Worm (Caenorhabditis elegans) whole organism, young adult: Measurements from ENCODE around the gene npp-15.

ENCODE experiments used
- F39B2.1 ChIP-seq: fragments of 200-800 bp; sonication (Bioruptor generic); IDR thresholded peaks from 2 replicates; pipeline ENCODE4 v1.3.6; 2022; ENCODE audit warnings: missing genetic modification reagents, missing genetic modification characterization, missing compliant biosample characterization
- Y56A3A.18 ChIP-seq: fragments of 200-800 bp; sonication (Bioruptor generic); IDR thresholded peaks from 2 replicates; pipeline ENCODE4 v1.3.6; 2022; ENCODE audit warnings: missing genetic modification reagents, missing genetic modification characterization, missing compliant biosample characterization
- die-1 ChIP-seq: sonication (generic microtip); optimal IDR thresholded peaks from 2 replicates; lab custom pipeline; 2016; ENCODE audit warnings: missing genotype, mild to moderate bottlenecking, missing genetic modification characterization, missing compliant biosample characterization
- madf-3 ChIP-seq: fragments of 200-800 bp; sonication (Bioruptor generic); IDR thresholded peaks from 2 replicates; pipeline ENCODE4 v1.3.6; 2022; ENCODE audit warnings: missing genetic modification reagents, missing genetic modification characterization, missing compliant biosample characterization
- mes-4 ChIP-seq: sonication (generic microtip); optimal IDR thresholded peaks from 2 replicates; lab custom pipeline; 2016; ENCODE audit warnings: missing genotype, missing genetic modification characterization, missing compliant biosample characterization
- pha-4 ChIP-seq: fragments of 150-350 bp; sonication (generic microtip); optimal IDR thresholded peaks from 2 replicates; lab custom pipeline; 2014; ENCODE audit warnings: missing biosample characterization, missing genetic modification reagents, missing genetic modification characterization
- ztf-28 ChIP-seq: fragments of 200-800 bp; sonication (Bioruptor generic); IDR thresholded peaks from 2 replicates; pipeline ENCODE4 v1.3.6; 2022; ENCODE audit warnings: missing genetic modification reagents, missing genetic modification characterization, missing compliant biosample characterization

- TF ChIP-seq Y56A3A.18 (GFP tag; lab: Robert Waterston, UW) (peak; percentile 29; the same call in 1 of the 2 replicates), mes-4 (tag; lab: Kevin White, UChicago) (no peak), die-1 (tag; lab: Kevin White, UChicago) (peak; percentile 6), madf-3 (GFP tag; lab: Robert Waterston, UW) (0 out of 2 replicates have a peak, but pooled peaks have one; percentile 4), F39B2.1 (GFP tag; lab: Robert Waterston, UW) (no peak), pha-4 (tag; lab: Kevin White, UChicago) (no peak), ztf-28 (GFP tag; lab: Robert Waterston, UW) (no peak)
Measured at ce11 chrIII:7977224-7977623, 48.4 kb downstream of the npp-15 start.
